Worm (Caenorhabditis elegans): ENCODE data around the gene Y54G2A.15.

ce11 chrIV:2823446-2823845, 20.3 kb downstream of the Y54G2A.15 start, which contains the start of gene clec-80:
- TF ChIP-seq unc-39 (tag; optimal IDR thresholded peaks at IDR 0.05) (no peak), nhr-77 (tag; optimal IDR thresholded peaks at IDR 0.05) (no peak)
